Fruit fly (Drosophila melanogaster): ENCODE results near the gene Atg12.

The Atg12 gene

DNA sequence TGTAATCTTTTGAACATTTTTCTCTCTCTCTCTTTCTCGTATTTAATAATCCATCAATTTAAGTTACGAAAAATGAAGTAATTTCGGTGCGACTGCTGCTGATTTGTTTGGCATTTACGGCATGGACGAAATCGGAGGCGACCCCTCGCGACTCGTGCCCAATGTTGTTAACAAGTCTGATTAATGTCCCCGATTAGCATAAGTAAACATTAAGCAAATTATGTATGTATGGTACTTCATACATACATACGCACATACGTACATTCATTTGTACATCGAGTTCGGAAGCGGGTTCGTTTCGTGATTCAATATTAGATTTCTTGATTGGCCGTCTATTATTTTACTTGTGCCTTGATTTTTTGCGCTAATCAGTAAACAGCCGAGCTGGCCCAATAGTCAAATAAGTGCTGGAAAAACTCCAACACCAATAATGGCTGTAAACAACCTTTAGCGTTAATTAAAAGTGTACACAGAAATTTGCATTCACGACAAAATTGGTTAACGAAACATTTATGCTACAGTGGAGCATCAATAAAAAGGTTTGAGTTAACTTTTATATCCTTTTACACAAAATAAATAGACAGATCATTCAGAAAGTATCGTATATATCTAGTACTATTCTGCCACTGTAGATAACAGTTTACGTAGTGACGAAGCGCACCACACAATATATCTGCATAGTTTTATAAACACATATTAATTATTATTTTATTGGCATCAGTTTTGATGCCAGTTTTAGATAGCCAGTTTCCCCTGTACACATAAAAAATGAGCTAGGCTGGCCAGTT, 45.7 kb upstream of the Atg12 start (continued):
- TF ChIP-seq esn (GFP tag; optimal IDR thresholded peaks at IDR 0.05) (peak; percentile 11), Hr39 (GFP tag; optimal IDR thresholded peaks at IDR 0.05) (peak; percentile 22), CG6276 (GFP tag; optimal IDR thresholded peaks at IDR 0.05) (peak; percentile 56), fd59A (GFP tag; optimal IDR thresholded peaks at IDR 0.05) (no peak), achi (GFP tag; optimal IDR thresholded peaks at IDR 0.05) (peak; percentile 29), CG16779 (tag; optimal IDR thresholded peaks at IDR 0.05) (no peak), CG6163 (GFP tag; IDR thresholded peaks at IDR 0.05) (0 out of 3 replicates have a peak, but pooled peaks have one; percentile 32), Smox (GFP tag; optimal IDR thresholded peaks at IDR 0.05) (peak; percentile 14), Met (GFP tag; optimal IDR thresholded peaks at IDR 0.05) (peak; percentile 22), Ets21C (GFP tag; optimal IDR thresholded peaks at IDR 0.05) (no peak), lz (GFP tag; optimal IDR thresholded peaks at IDR 0.05) (peak; percentile 12), vri (GFP tag; optimal IDR thresholded peaks at IDR 0.05) (no peak), CG8119 (GFP tag; IDR thresholded peaks at IDR 0.05) (peak; percentile 49; the same call in 2 of the 3 replicates), ss (GFP tag; optimal IDR thresholded peaks at IDR 0.05) (no peak), pdm3 (GFP tag; optimal IDR thresholded peaks at IDR 0.05) (peak; percentile 33), spab (GFP tag; optimal IDR thresholded peaks at IDR 0.05) (no peak), Hr4 (GFP tag; optimal IDR thresholded peaks at IDR 0.05) (peak; percentile 64), Eip75B (GFP tag; optimal IDR thresholded peaks at IDR 0.05) (no peak), cyc (GFP tag; optimal IDR thresholded peaks at IDR 0.05) (no peak)

dm6 chr3L:12092860-12093359, 43.9 kb upstream of the Atg12 start:
- TF ChIP-seq CG11294 (GFP tag; IDR thresholded peaks at IDR 0.05) (no peak), CG6163 (GFP tag; IDR thresholded peaks at IDR 0.05) (0 out of 3 replicates have a peak, but pooled peaks have one; percentile 9)

DNA sequence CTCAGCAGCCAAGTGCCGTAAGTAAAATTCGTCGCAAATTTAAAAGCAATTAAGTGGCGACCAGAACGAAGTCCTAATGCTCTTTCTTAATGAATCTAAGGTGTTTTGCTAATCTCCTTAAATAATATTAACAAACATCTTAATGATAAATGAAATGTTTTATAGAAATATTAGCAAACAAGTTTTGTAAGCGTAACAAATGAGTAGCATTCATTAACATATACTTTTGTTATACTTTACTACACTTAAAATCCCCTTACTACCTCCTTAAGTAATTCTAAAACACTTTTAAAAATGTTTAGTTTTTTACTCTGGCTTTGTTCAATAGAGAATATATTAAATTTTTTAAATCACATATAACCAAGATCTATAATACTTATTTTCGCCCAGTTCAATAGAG, 40.8 kb upstream of the Atg12 start:
- TF ChIP-seq CG10631 (GFP tag; optimal IDR thresholded peaks at IDR 0.05) (no peak), fd85E (GFP tag; optimal IDR thresholded peaks at IDR 0.05) (no peak), topi (GFP tag; optimal IDR thresholded peaks at IDR 0.05) (peak; percentile 20), eg (GFP tag; IDR thresholded peaks at IDR 0.05) (no peak), CG16779 (tag; optimal IDR thresholded peaks at IDR 0.05) (no peak), CG9139 (GFP tag; optimal IDR thresholded peaks at IDR 0.05) (no peak), CG8632 (GFP tag; optimal IDR thresholded peaks at IDR 0.05) (no peak), OdsH (GFP tag; optimal IDR thresholded peaks at IDR 0.05) (peak; percentile 2), Hr39 (GFP tag; optimal IDR thresholded peaks at IDR 0.05) (peak; percentile 1), CG4318 (GFP tag; optimal IDR thresholded peaks at IDR 0.05) (no peak), CG11902 (GFP tag; optimal IDR thresholded peaks at IDR 0.05) (no peak), lz (GFP tag; optimal IDR thresholded peaks at IDR 0.05) (peak; percentile 31), dsx (GFP tag; optimal IDR thresholded peaks at IDR 0.05; ENCODE audit: poor library complexity, severe bottlenecking) (no peak), fd59A (GFP tag; optimal IDR thresholded peaks at IDR 0.05) (no peak), CG11762 (GFP tag; optimal IDR thresholded peaks at IDR 0.05; ENCODE audit: insufficient read depth) (no peak), spab (GFP tag; optimal IDR thresholded peaks at IDR 0.05) (no peak), CG3919 (GFP tag; optimal IDR thresholded peaks at IDR 0.05) (no peak), svp (GFP tag) (peak; percentile 69), net (GFP tag; optimal IDR thresholded peaks at IDR 0.05) (no peak), CG3032 (tag; optimal IDR thresholded peaks at IDR 0.05) (no peak), Sox14 (GFP tag; optimal IDR thresholded peaks at IDR 0.05) (no peak), Sox15 (GFP tag; optimal IDR thresholded peaks at IDR 0.05) (no peak), Eip75B (GFP tag; optimal IDR thresholded peaks at IDR 0.05) (peak; percentile 2), CG7368 (GFP tag; optimal IDR thresholded peaks at IDR 0.05) (no peak), Ets21C (GFP tag; optimal IDR thresholded peaks at IDR 0.05) (no peak), acj6 (GFP tag; optimal IDR thresholded peaks at IDR 0.05) (no peak), CG31627 (GFP tag; optimal IDR thresholded peaks at IDR 0.05) (peak; percentile 8), CG10669 (GFP tag; optimal IDR thresholded peaks at IDR 0.05) (no peak), CG8119 (GFP tag; IDR thresholded peaks at IDR 0.05) (no peak), ss (GFP tag; optimal IDR thresholded peaks at IDR 0.05) (no peak), pdm3 (GFP tag; optimal IDR thresholded peaks at IDR 0.05) (peak; percentile 16), esn (GFP tag; optimal IDR thresholded peaks at IDR 0.05) (peak; percentile 66), Blimp-1 (GFP tag; optimal IDR thresholded peaks at IDR 0.05) (no peak), Lpt (GFP tag; optimal IDR thresholded peaks at IDR 0.05) (no peak), CG11294 (GFP tag; IDR thresholded peaks at IDR 0.05) (no peak), Smox (GFP tag; optimal IDR thresholded peaks at IDR 0.05) (peak; percentile 31), CG6276 (GFP tag; optimal IDR thresholded peaks at IDR 0.05) (no peak), cyc (GFP tag; optimal IDR thresholded peaks at IDR 0.05) (peak; percentile 28), CG34406 (GFP tag; optimal IDR thresholded peaks at IDR 0.05) (peak; percentile 4)
